Fruit fly (Drosophila melanogaster): ENCODE measurements around the gene CG12099.
A peak's percentile ranks its signal among the peaks of the same experiment; 100 is the strongest.

Gene CG12099

dm6 chr3L:1545693-1546329, 12.5 kb downstream of the CG12099 start, which contains the start of the genes CG32313 and Pcyt1 (continued):
- TF ChIP-seq mirr (GFP tag; optimal IDR thresholded peaks at IDR 0.05), result peak; percentile 53
- TF ChIP-seq Atf6 (GFP tag; IDR thresholded peaks at IDR 0.05), result 0 out of 2 replicates have a peak, but pooled peaks have one; percentile 22
- peak; percentile 58 for TF ChIP-seq Dek (tag; optimal IDR thresholded peaks at IDR 0.05)
- no peak for TF ChIP-seq kay (GFP tag; optimal IDR thresholded peaks at IDR 0.05)
- peak; percentile 12 for TF ChIP-seq Asciz (GFP tag; optimal IDR thresholded peaks at IDR 0.05)
- no peak for TF ChIP-seq org-1 (GFP tag; optimal IDR thresholded peaks at IDR 0.05)
- TF ChIP-seq Vsx1 (GFP tag; optimal IDR thresholded peaks at IDR 0.05), result no peak
- peak; percentile 73 for TF ChIP-seq CG7987 (GFP tag; optimal IDR thresholded peaks at IDR 0.05)
- no peak for TF ChIP-seq pb (GFP tag; optimal IDR thresholded peaks at IDR 0.05)
- no peak for TF ChIP-seq chif (GFP tag; optimal IDR thresholded peaks at IDR 0.05)
- no peak for TF ChIP-seq pita (GFP tag; optimal IDR thresholded peaks at IDR 0.05)
- peak; percentile 87 for TF ChIP-seq CG34224 (GFP tag; IDR thresholded peaks at IDR 0.05; ENCODE audit: partially characterized antibody)
- TF ChIP-seq CG4424 (GFP tag; optimal IDR thresholded peaks at IDR 0.05), result peak; percentile 6
- TF ChIP-seq PHDP (tag; optimal IDR thresholded peaks at IDR 0.05), result peak; percentile 42
- no peak for TF ChIP-seq CG18599 (GFP tag; optimal IDR thresholded peaks at IDR 0.05)
- no peak for TF ChIP-seq cas (GFP tag; IDR thresholded peaks at IDR 0.05)
- TF ChIP-seq CG1647 (GFP tag; optimal IDR thresholded peaks at IDR 0.05), result no peak
- peak; percentile 36 for TF ChIP-seq CG12391 (tag; optimal IDR thresholded peaks at IDR 0.05)
- no peak for TF ChIP-seq sim (GFP tag; IDR thresholded peaks at IDR 0.05)
- peak; percentile 37 for TF ChIP-seq CG4707 (GFP tag; optimal IDR thresholded peaks at IDR 0.05)
- TF ChIP-seq CG10274 (GFP tag; optimal IDR thresholded peaks at IDR 0.05), result no peak
- TF ChIP-seq Dad (GFP tag; optimal IDR thresholded peaks at IDR 0.05), result no peak
- TF ChIP-seq dysf (GFP tag; IDR thresholded peaks at IDR 0.05), result no peak
- no peak for TF ChIP-seq sqz (GFP tag; optimal IDR thresholded peaks at IDR 0.05)
- TF ChIP-seq CG10147 (GFP tag; optimal IDR thresholded peaks at IDR 0.05), result no peak
- no peak for TF ChIP-seq Antp (GFP tag; optimal IDR thresholded peaks at IDR 0.05)
- peak; percentile 50 for TF ChIP-seq nmo (GFP tag; optimal IDR thresholded peaks at IDR 0.05)
- peak; percentile 86 for TF ChIP-seq CG14860 (GFP tag; IDR thresholded peaks at IDR 0.05; ENCODE audit: partially characterized antibody)
- no peak for TF ChIP-seq CG18011 (GFP tag; optimal IDR thresholded peaks at IDR 0.05)
- peak; percentile 35 for TF ChIP-seq scrt (GFP tag; optimal IDR thresholded peaks at IDR 0.05)
- TF ChIP-seq CG12236 (GFP tag; optimal IDR thresholded peaks at IDR 0.05), result no peak
- no peak for TF ChIP-seq fd102C (GFP tag; optimal IDR thresholded peaks at IDR 0.05)
- no peak for TF ChIP-seq CG30403 (GFP tag; optimal IDR thresholded peaks at IDR 0.05)
- peak; percentile 38 for TF ChIP-seq ERR (GFP tag; optimal IDR thresholded peaks at IDR 0.05)
- no peak for TF ChIP-seq Hmx (GFP tag; optimal IDR thresholded peaks at IDR 0.05)
- peak in 1 of 2 experiments; percentile 6 for TF ChIP-seq dpn (GFP tag; optimal IDR thresholded peaks at IDR 0.05)
- TF ChIP-seq CG8089 (GFP tag; optimal IDR thresholded peaks at IDR 0.05), result no peak
- TF ChIP-seq odd (GFP tag; optimal IDR thresholded peaks at IDR 0.05), result peak; percentile 52
- TF ChIP-seq Sin3A (optimal IDR thresholded peaks at IDR 0.05), result peak; percentile 11
- TF ChIP-seq jumu (GFP tag; optimal IDR thresholded peaks at IDR 0.05), result peak; percentile 33
- TF ChIP-seq CG3847 (GFP tag; IDR thresholded peaks at IDR 0.05), result 0 out of 2 replicates have a peak, but pooled peaks have one; percentile 10
- TF ChIP-seq Dp (GFP tag; optimal IDR thresholded peaks at IDR 0.05), result peak; percentile 79
- TF ChIP-seq Lim3 (GFP tag; IDR thresholded peaks at IDR 0.05), result no peak
- no peak for TF ChIP-seq CTCF (GFP tag; optimal IDR thresholded peaks at IDR 0.05)
- peak; percentile 79 for TF ChIP-seq vnd (GFP tag; IDR thresholded peaks at IDR 0.05; ENCODE audit: partially characterized antibody)
- TF ChIP-seq al (GFP tag; IDR thresholded peaks at IDR 0.05), result no peak
- TF ChIP-seq CG11560 (tag; IDR thresholded peaks at IDR 0.05), result peak; percentile 99
- peak; percentile 11 for TF ChIP-seq CG10979 (tag; optimal IDR thresholded peaks at IDR 0.05)
- TF ChIP-seq rib (GFP tag; IDR thresholded peaks at IDR 0.05), result no peak
- peak; percentile 39; the same call in 1 of the 2 replicates for TF ChIP-seq slbo (GFP tag; IDR thresholded peaks at IDR 0.05)
- no peak for TF ChIP-seq toy (GFP tag; IDR thresholded peaks at IDR 0.05)
